Worm (Caenorhabditis elegans) whole organism, young adult: ENCODE data around the gene T27E9.2.

Source experiments
- F52B5.7 ChIP-seq: sonication (generic microtip); optimal IDR thresholded peaks from 2 replicates; lab custom pipeline; 2016; ENCODE audit warnings: mild to moderate bottlenecking, missing genetic modification characterization, missing compliant biosample characterization
- Y53F4B.3 ChIP-seq: fragments of 200-800 bp; sonication (Bioruptor generic); IDR thresholded peaks from 2 replicates; pipeline ENCODE4 v1.3.6; 2022; ENCODE audit warnings: missing genetic modification reagents, missing genetic modification characterization, missing compliant biosample characterization
- Y95B8A.8 ChIP-seq: fragments of 200-800 bp; sonication (Bioruptor generic); IDR thresholded peaks from 2 replicates; pipeline ENCODE4 v1.3.6; 2022; ENCODE audit warnings: missing genetic modification reagents, missing genetic modification characterization, missing compliant biosample characterization
- ama-1 ChIP-seq, 3 experiments: fragments of 150-350 bp in 1 of 3; sonication (generic microtip) in 2 of 3; optimal IDR thresholded peaks; 2 replicates each; lab custom pipeline; 2014 to 2018; ENCODE audit warnings: missing biosample characterization in 2 of 3, missing genetic modification characterization in 2 of 3, missing genetic modification reagents in 2 of 3
- dpff-1 ChIP-seq: sonication (generic microtip); optimal IDR thresholded peaks from 2 replicates; lab custom pipeline; 2017; ENCODE audit warnings: mild to moderate bottlenecking, missing genetic modification characterization, missing compliant biosample characterization
- hmg-1.2 ChIP-seq: fragments of 200-800 bp; sonication (Bioruptor generic); IDR thresholded peaks from 2 replicates; pipeline ENCODE4 v1.3.6; 2022; ENCODE audit warnings: missing genetic modification reagents, missing genetic modification characterization, missing compliant biosample characterization
- let-607 ChIP-seq, 2 experiments: fragments of 200-800 bp in 1 of 2; sonication (Bioruptor generic) in 1 of 2; sonication (generic microtip) in 1 of 2; optimal IDR thresholded peaks; 2 replicates each; lab custom pipeline; 2016 to 2018; ENCODE audit warnings: mild to moderate bottlenecking in 2 of 2, missing compliant biosample characterization in 2 of 2, missing genetic modification characterization in 2 of 2, moderate library complexity in 2 of 2, missing genotype in 1 of 2
- lin-40 ChIP-seq: sonication (generic microtip); optimal IDR thresholded peaks from 2 replicates; lab custom pipeline; 2016; ENCODE audit warnings: missing genetic modification characterization, mild to moderate bottlenecking, missing compliant biosample characterization, missing genotype, missing genetic modification reagents
- nhr-80 ChIP-seq: sonication (generic microtip); optimal IDR thresholded peaks from 2 replicates; lab custom pipeline; 2016; ENCODE audit warnings: missing genetic modification characterization, missing compliant biosample characterization
- pha-4 ChIP-seq: fragments of 150-350 bp; sonication (generic microtip); optimal IDR thresholded peaks from 2 replicates; lab custom pipeline; 2014; ENCODE audit warnings: missing biosample characterization, missing genetic modification reagents, missing genetic modification characterization
- unc-130 ChIP-seq: sonication (generic microtip); optimal IDR thresholded peaks from 2 replicates; lab custom pipeline; 2016; ENCODE audit warnings: missing genetic modification reagents, missing genetic modification characterization, missing compliant biosample characterization

ce11 chrIII:13434404-13434803 is 28.0 kb downstream of the T27E9.2 start, which contains the start of gene F45G2.7:
- TF ChIP-seq unc-130 (no peak), F52B5.7 (tag; lab: Kevin White, UChicago) (no peak), let-607 (tag; optimal IDR thresholded peaks at IDR 0.05; lab: Kevin White, UChicago) (no peak), nhr-80 (tag; lab: Kevin White, UChicago) (no peak), Y53F4B.3 (no peak), lin-40 (tag; lab: Kevin White, UChicago) (no peak), hmg-1.2 (GFP tag; lab: Robert Waterston, UW) (no peak), dpff-1 (tag; lab: Kevin White, UChicago) (no peak), ama-1 (optimal IDR thresholded peaks at IDR 0.05; lab: Kevin White, UChicago) (no peak), ama-1 (GFP tag; optimal IDR thresholded peaks at IDR 0.05; lab: Kevin White, UChicago) (no peak), Y95B8A.8 (GFP tag; lab: Robert Waterston, UW) (no peak), pha-4 (tag; lab: Kevin White, UChicago) (no peak)
